Fruit fly (Drosophila melanogaster) whole organism, embryonic: ENCODE measurements around the gene CG2972.

ENCODE experiments used
- Abd-B ChIP-seq: fragments of 200-800 bp; sonication (Bioruptor generic); optimal IDR thresholded peaks from 2 replicates; lab custom pipeline; 2018; ENCODE audit warnings: missing biosample characterization, mild to moderate bottlenecking, missing genetic modification characterization, moderate library complexity
- Aef1 ChIP-seq: fragments of 200-800 bp; sonication (Bioruptor generic); IDR thresholded peaks from 3 replicates; pipeline ENCODE4 v1.3.6; 2022; ENCODE audit warnings: missing biosample characterization, missing genetic modification characterization
- CG10366 ChIP-seq: fragments of 200-800 bp; sonication (Bioruptor generic); IDR thresholded peaks from 2 replicates; pipeline ENCODE4 v1.3.6; 2022; ENCODE audit warnings: missing biosample characterization, missing genetic modification characterization
- CG10462 ChIP-seq: fragments of 200-800 bp; sonication (Bioruptor generic); optimal IDR thresholded peaks from 2 replicates; lab custom pipeline; 2016; ENCODE audit warnings: missing biosample characterization, missing genetic modification characterization
- CG12744 ChIP-seq: fragments of 200-800 bp; sonication (Bioruptor generic); optimal IDR thresholded peaks from 2 replicates; lab custom pipeline; 2016; ENCODE audit warnings: missing biosample characterization, missing genetic modification characterization
- CG13287 ChIP-seq: fragments of 200-800 bp; sonication (Bioruptor generic); IDR thresholded peaks from 2 replicates; pipeline ENCODE4 v1.3.6; 2022; ENCODE audit warnings: missing biosample characterization, missing genetic modification characterization; ENCODE audit not compliant: partially characterized antibody
- CG14441 ChIP-seq: fragments of 200-800 bp; sonication (Bioruptor generic); IDR thresholded peaks from 2 replicates; pipeline ENCODE4 v1.3.6; 2022; ENCODE audit warnings: missing biosample characterization, missing genetic modification characterization
- CG15269 ChIP-seq: fragments of 200-800 bp; sonication (Bioruptor generic); optimal IDR thresholded peaks from 2 replicates; lab custom pipeline; 2018; ENCODE audit warnings: missing biosample characterization, mild to moderate bottlenecking, missing genetic modification characterization, moderate library complexity
- CG17829 ChIP-seq: fragments of 200-800 bp; optimal IDR thresholded peaks from 2 replicates; lab custom pipeline; 2019; ENCODE audit warnings: missing biosample characterization, mild to moderate bottlenecking, missing genetic modification characterization, moderate library complexity
- CG18599 ChIP-seq: fragments of 200-800 bp; sonication (Bioruptor generic); optimal IDR thresholded peaks from 3 replicates; lab custom pipeline; 2017; ENCODE audit warnings: missing biosample characterization, missing genetic modification characterization, mild to moderate bottlenecking, moderate library complexity, missing genetic modification reagents
- CG2129 ChIP-seq: fragments of 200-800 bp; sonication (Bioruptor generic); IDR thresholded peaks from 2 replicates; pipeline ENCODE4 v1.3.6; 2022; ENCODE audit warnings: missing biosample characterization, missing genetic modification characterization; ENCODE audit not compliant: partially characterized antibody
- CG2199 ChIP-seq: fragments of 200-800 bp; sonication (Bioruptor generic); IDR thresholded peaks from 3 replicates; pipeline ENCODE4 v1.3.6; 2022; ENCODE audit warnings: missing biosample characterization, missing genetic modification characterization
- CG30020 ChIP-seq: fragments of 200-800 bp; optimal IDR thresholded peaks from 2 replicates; lab custom pipeline; 2019; ENCODE audit warnings: missing biosample characterization, mild to moderate bottlenecking, missing genetic modification characterization, moderate library complexity
- CG30431 ChIP-seq: fragments of 200-800 bp; sonication (Bioruptor generic); optimal IDR thresholded peaks from 2 replicates; lab custom pipeline; 2017; ENCODE audit warnings: missing biosample characterization, missing genetic modification characterization
- CG32532 ChIP-seq: fragments of 200-800 bp; sonication (Bioruptor generic); IDR thresholded peaks from 2 replicates; pipeline ENCODE4 v1.3.6; 2022; ENCODE audit warnings: missing biosample characterization, missing genetic modification characterization
- CG33213 ChIP-seq: fragments of 200-800 bp; sonication (Bioruptor generic); optimal IDR thresholded peaks from 3 replicates; lab custom pipeline; 2016; ENCODE audit warnings: missing biosample characterization, missing genetic modification characterization
- CG4854 ChIP-seq: fragments of 200-800 bp; sonication (Bioruptor generic); optimal IDR thresholded peaks from 2 replicates; lab custom pipeline; 2016; ENCODE audit warnings: missing biosample characterization, missing genetic modification characterization, inconsistent platforms
- CG8765 ChIP-seq: fragments of 200-800 bp; sonication (Bioruptor generic); IDR thresholded peaks from 2 replicates; pipeline ENCODE4 v1.3.6; 2022; ENCODE audit warnings: missing biosample characterization, missing genetic modification characterization
- CG9932 ChIP-seq: fragments of 200-800 bp; sonication (Bioruptor generic); IDR thresholded peaks from 2 replicates; pipeline ENCODE4 v1.3.6; 2022; ENCODE audit warnings: missing biosample characterization, missing genetic modification characterization
- Dad ChIP-seq: fragments of 200-800 bp; sonication (Bioruptor generic); optimal IDR thresholded peaks from 3 replicates; lab custom pipeline; 2016; ENCODE audit warnings: missing biosample characterization, missing genetic modification characterization
- Drgx ChIP-seq: fragments of 200-800 bp; sonication (Bioruptor generic); IDR thresholded peaks from 2 replicates; pipeline ENCODE4 v1.3.6; 2022; ENCODE audit warnings: missing biosample characterization, missing genetic modification characterization
- Gug ChIP-seq: fragments of 200-800 bp; sonication (Bioruptor generic); IDR thresholded peaks from 4 replicates; pipeline ENCODE4 v1.3.6; 2022; ENCODE audit warnings: missing biosample characterization, missing genetic modification characterization
- HLH4C ChIP-seq: fragments of 200-800 bp; sonication (Bioruptor generic); IDR thresholded peaks from 3 replicates; pipeline ENCODE4 v1.3.6; 2022; ENCODE audit warnings: missing biosample characterization, missing genetic modification characterization; ENCODE audit not compliant: partially characterized antibody
- Hey ChIP-seq: fragments of 200-800 bp; sonication (Bioruptor generic); optimal IDR thresholded peaks from 3 replicates; lab custom pipeline; 2018; ENCODE audit warnings: missing biosample characterization, mild to moderate bottlenecking, missing genetic modification characterization
- Kr ChIP-seq: fragments of 200-800 bp; sonication (Bioruptor generic); optimal IDR thresholded peaks from 2 replicates; lab custom pipeline; 2017; ENCODE audit warnings: missing biosample characterization, mild to moderate bottlenecking, missing genetic modification characterization
- Lim3 ChIP-seq: fragments of 200-800 bp; sonication (Bioruptor generic); IDR thresholded peaks from 2 replicates; pipeline ENCODE4 v1.3.6; 2022; ENCODE audit warnings: missing biosample characterization, missing genetic modification characterization
- Max ChIP-seq: fragments of 200-800 bp; sonication (Bioruptor generic); optimal IDR thresholded peaks from 2 replicates; lab custom pipeline; 2016; ENCODE audit warnings: missing biosample characterization, mild to moderate bottlenecking, missing genetic modification characterization
- Side ChIP-seq: fragments of 200-800 bp; sonication (Bioruptor generic); optimal IDR thresholded peaks from 2 replicates; lab custom pipeline; 2016; ENCODE audit warnings: missing biosample characterization, missing genetic modification characterization
- Xbp1 ChIP-seq: fragments of 200-800 bp; sonication (Bioruptor generic); optimal IDR thresholded peaks from 3 replicates; lab custom pipeline; 2016; ENCODE audit warnings: missing biosample characterization, mild to moderate bottlenecking, missing genetic modification characterization
- ac ChIP-seq: fragments of 200-800 bp; sonication (Bioruptor generic); optimal IDR thresholded peaks from 3 replicates; lab custom pipeline; 2017; ENCODE audit warnings: missing biosample characterization, mild to moderate bottlenecking, missing genetic modification characterization
- al ChIP-seq: fragments of 200-800 bp; sonication (Bioruptor generic); IDR thresholded peaks from 2 replicates; pipeline ENCODE4 v1.3.6; 2022; ENCODE audit warnings: missing biosample characterization, missing genetic modification characterization
- crp ChIP-seq, 2 experiments: fragments of 200-800 bp; sonication (Bioruptor generic); optimal IDR thresholded peaks; 2 replicates in 1 of 2; 3 replicates in 1 of 2; lab custom pipeline; 2017; ENCODE audit warnings: missing biosample characterization in 2 of 2, missing genetic modification characterization in 2 of 2, mild to moderate bottlenecking in 1 of 2, moderate library complexity in 1 of 2
- eyg ChIP-seq: fragments of 200-800 bp; sonication (Bioruptor generic); optimal IDR thresholded peaks from 3 replicates; lab custom pipeline; 2016; ENCODE audit warnings: missing biosample characterization, missing genetic modification characterization
- grau ChIP-seq: fragments of 200-800 bp; optimal IDR thresholded peaks from 3 replicates; lab custom pipeline; 2019; ENCODE audit warnings: missing biosample characterization, mild to moderate bottlenecking, missing genetic modification characterization, moderate library complexity
- jing ChIP-seq: fragments of 200-800 bp; sonication (Bioruptor generic); optimal IDR thresholded peaks from 2 replicates; lab custom pipeline; 2018; ENCODE audit warnings: missing biosample characterization, mild to moderate bottlenecking, missing genetic modification characterization
- lola ChIP-seq, 3 experiments: fragments of >200 bp in 2 of 3; fragments of 200-800 bp in 1 of 3; sonication (Bioruptor generic) in 1 of 3; optimal IDR thresholded peaks; 2 replicates each; lab custom pipeline; 2017 to 2019; ENCODE audit warnings: missing biosample characterization in 3 of 3, missing genetic modification characterization in 3 of 3, mild to moderate bottlenecking in 1 of 3, moderate library complexity in 1 of 3
- mirr ChIP-seq: fragments of 200-800 bp; sonication (Bioruptor generic); optimal IDR thresholded peaks from 3 replicates; lab custom pipeline; 2018; ENCODE audit warnings: missing biosample characterization, mild to moderate bottlenecking, missing genetic modification characterization
- odd ChIP-seq: fragments of 200-800 bp; sonication (Bioruptor generic); optimal IDR thresholded peaks from 2 replicates; lab custom pipeline; 2017; ENCODE audit warnings: missing biosample characterization, mild to moderate bottlenecking, missing genetic modification characterization
- onecut ChIP-seq: fragments of 200-800 bp; sonication (Bioruptor generic); IDR thresholded peaks from 2 replicates; pipeline ENCODE4 v1.3.6; 2022; ENCODE audit warnings: missing biosample characterization, missing genetic modification characterization
- org-1 ChIP-seq: fragments of 200-800 bp; sonication (Bioruptor generic); optimal IDR thresholded peaks from 2 replicates; lab custom pipeline; 2017; ENCODE audit warnings: missing biosample characterization, missing genetic modification characterization
- p53 ChIP-seq: fragments of 200-800 bp; sonication (Bioruptor generic); optimal IDR thresholded peaks from 2 replicates; lab custom pipeline; 2016; ENCODE audit warnings: missing biosample characterization, missing genetic modification characterization
- pan ChIP-seq, 4 experiments: fragments of >200 bp in 3 of 4; fragments of 200-800 bp in 1 of 4; sonication (Bioruptor generic) in 1 of 4; optimal IDR thresholded peaks in 3 of 4; IDR thresholded peaks in 1 of 4; 2 replicates each; pipeline versions ENCODE4 v1.3.6 to Lab custom; 2017 to 2022; ENCODE audit warnings: missing biosample characterization in 2 of 4, missing genetic modification characterization in 2 of 4, mixed read lengths in 1 of 4
- pb ChIP-seq: fragments of 200-800 bp; sonication (Bioruptor generic); optimal IDR thresholded peaks from 3 replicates; lab custom pipeline; 2016; ENCODE audit warnings: missing biosample characterization, missing genetic modification characterization
- pita ChIP-seq: fragments of 200-800 bp; sonication (Bioruptor generic); optimal IDR thresholded peaks from 2 replicates; lab custom pipeline; 2017; ENCODE audit warnings: missing biosample characterization, mild to moderate bottlenecking, missing genetic modification characterization
- prd ChIP-seq, 3 experiments: fragments of >200 bp in 2 of 3; fragments of 200-800 bp in 1 of 3; sonication (Bioruptor generic) in 1 of 3; optimal IDR thresholded peaks in 2 of 3; IDR thresholded peaks in 1 of 3; 2 replicates in 2 of 3; 3 replicates in 1 of 3; pipeline versions ENCODE4 v1.3.6 to Lab custom; 2017 to 2022; ENCODE audit warnings: missing biosample characterization in 1 of 3, missing genetic modification characterization in 1 of 3
- trem ChIP-seq: fragments of 200-800 bp; optimal IDR thresholded peaks from 3 replicates; lab custom pipeline; 2019; ENCODE audit warnings: missing biosample characterization, mild to moderate bottlenecking, missing genetic modification characterization, moderate library complexity
- vvl ChIP-seq: fragments of 200-800 bp; sonication (Bioruptor generic); IDR thresholded peaks from 2 replicates; pipeline ENCODE4 v1.3.6; 2022; ENCODE audit warnings: missing biosample characterization, missing genetic modification characterization

Gene CG2972

dm6 chrX:10086095-10086888 is 3.3 kb downstream of the CG2972 start, which contains the start of the genes Naxe and RhoU (continued):
- TF ChIP-seq Kr (GFP tag; lab: Kevin White, UChicago) (no peak), trem (tag; lab: Kevin White, UChicago) (peak; percentile 60), pb (GFP tag; lab: Kevin White, UChicago) (no peak), Gug (peak; percentile 59; the same call in 3 of the 4 replicates), mirr (GFP tag; lab: Kevin White, UChicago) (no peak), CG13287 (GFP tag; lab: Robert Waterston, UW) (peak; percentile 34; the same call in 1 of the 2 replicates), CG10462 (no peak), CG18599 (GFP tag; lab: Kevin White, UChicago) (no peak), pita (GFP tag; lab: Kevin White, UChicago) (peak; percentile 74), Xbp1 (GFP tag; lab: Kevin White, UChicago) (peak; percentile 36), Dad (GFP tag; lab: Kevin White, UChicago) (peak; percentile 33), Hey (tag; lab: Kevin White, UChicago) (no peak), CG33213 (peak; percentile 73), prd (optimal IDR thresholded peaks at IDR 0.05; lab: Kevin White, UChicago) (no peak), prd (GFP tag; IDR thresholded peaks at IDR 0.05; lab: Robert Waterston, UW) (peak; percentile 71; the same call in 2 of the 3 replicates), al (GFP tag; lab: Robert Waterston, UW) (peak; percentile 39), CG9932 (GFP tag; lab: Robert Waterston, UW) (peak; percentile 65), org-1 (GFP tag; lab: Kevin White, UChicago) (no peak), vvl (GFP tag; lab: Robert Waterston, UW) (peak; percentile 33; the same call in 1 of the 2 replicates), CG30020 (tag; lab: Kevin White, UChicago) (peak; percentile 12), CG10366 (GFP tag; lab: Robert Waterston, UW) (no peak; the same call in 1 of the 2 replicates), CG17829 (tag; lab: Kevin White, UChicago) (no peak), Lim3 (GFP tag; lab: Robert Waterston, UW) (no peak), Aef1 (GFP tag; lab: Robert Waterston, UW) (peak; percentile 36; the same call in 1 of the 3 replicates), onecut (GFP tag; lab: Robert Waterston, UW) (0 out of 2 replicates have a peak, but pooled peaks have one; percentile 29), CG32532 (GFP tag; lab: Robert Waterston, UW) (peak; percentile 69), CG12744 (GFP tag; lab: Kevin White, UChicago) (no peak), CG15269 (tag; lab: Kevin White, UChicago) (no peak), CG4854 (GFP tag; lab: Kevin White, UChicago) (no peak), grau (tag; lab: Kevin White, UChicago) (peak; percentile 23), CG8765 (0 out of 2 replicates have a peak, but pooled peaks have one; percentile 7), jing (GFP tag; lab: Kevin White, UChicago) (no peak), pan (optimal IDR thresholded peaks at IDR 0.05; lab: Kevin White, UChicago) (no peak), pan (GFP tag; optimal IDR thresholded peaks at IDR 0.05 in 1 of 2, IDR thresholded peaks at IDR 0.05 in 1 of 2) (peak in 1 of 2 experiments; percentile 55), crp (GFP tag; optimal IDR thresholded peaks at IDR 0.05; lab: Kevin White, UChicago) (peak; percentile 73 to 94), Max (GFP tag; lab: Kevin White, UChicago) (peak; percentile 26), CG2129 (GFP tag; lab: Robert Waterston, UW) (no peak), odd (no peak), HLH4C (GFP tag; lab: Robert Waterston, UW) (0 out of 3 replicates have a peak, but pooled peaks have one; percentile 22), Abd-B (GFP tag; lab: Kevin White, UChicago) (peak; percentile 37), p53 (peak; percentile 98), lola (GFP tag; optimal IDR thresholded peaks at IDR 0.05; lab: Kevin White, UChicago) (peak in 1 of 3 experiments; percentile 30), CG14441 (GFP tag; lab: Robert Waterston, UW) (peak; percentile 50), CG2199 (GFP tag; lab: Robert Waterston, UW) (no peak), ac (GFP tag; lab: Kevin White, UChicago) (peak; percentile 11), Side (no peak), eyg (GFP tag; lab: Kevin White, UChicago) (no peak), CG30431 (GFP tag; lab: Kevin White, UChicago) (no peak), Drgx (GFP tag; lab: Robert Waterston, UW) (peak; percentile 23; the same call in 1 of the 2 replicates)
